Worm (Caenorhabditis elegans): ENCODE measurements around the gene srd-48.
"Not testable (repeated sequence)": the region's sequence is repeated elsewhere in the genome, so short reads cannot be mapped to it uniquely, and the experiment has no call there.

DNA sequence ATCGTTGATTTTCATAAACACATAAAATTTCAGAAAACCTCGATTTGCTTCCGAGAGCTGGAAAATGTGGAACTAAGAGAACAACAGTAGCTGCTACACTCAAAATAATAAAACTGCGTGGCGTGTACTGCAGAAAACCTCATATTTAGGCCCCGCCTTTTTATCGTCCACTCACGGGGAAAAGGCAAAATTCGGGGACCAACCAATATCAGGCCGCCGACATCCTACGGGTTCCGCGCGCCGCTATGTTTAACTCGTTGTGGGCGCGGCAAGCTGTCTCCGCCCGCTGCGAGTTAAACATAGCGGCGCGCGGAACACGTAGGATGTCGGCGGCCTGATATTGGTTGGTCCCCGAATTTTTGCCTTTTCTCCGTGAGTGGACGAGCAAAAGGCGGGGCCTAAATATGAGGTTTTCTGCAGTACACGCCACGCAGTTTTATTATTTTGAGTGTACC, 27.8 kb upstream of the srd-48 start, which contains the start of gene F17A2.16:
- not testable (repeated sequence) for TF ChIP-seq sptf-1, nhr-12, M03D4.4 (tag; optimal IDR thresholded peaks at IDR 0.05)
